Worm (Caenorhabditis elegans) whole organism, early embryonic: ENCODE measurements around the gene npr-25.

Experiments used
- B0310.2 ChIP-seq: sonication (generic microtip); optimal IDR thresholded peaks from 2 replicates; lab custom pipeline; 2016; ENCODE audit warnings: mild to moderate bottlenecking, missing genetic modification characterization, missing compliant biosample characterization
- F13C5.2 ChIP-seq: sonication (generic microtip); optimal IDR thresholded peaks from 2 replicates; lab custom pipeline; 2017; ENCODE audit warnings: mild to moderate bottlenecking, missing genetic modification characterization, inconsistent platforms, missing compliant biosample characterization
- aly-1 ChIP-seq: sonication (generic microtip); optimal IDR thresholded peaks from 2 replicates; lab custom pipeline; 2016; ENCODE audit warnings: missing genetic modification characterization, missing compliant biosample characterization
- ama-1 ChIP-seq: fragments of 150-350 bp; optimal IDR thresholded peaks from 2 replicates; lab custom pipeline; 2014
- ceh-13 ChIP-seq: fragments of 200-800 bp; sonication (Bioruptor generic); optimal IDR thresholded peaks from 2 replicates; lab custom pipeline; 2018; ENCODE audit warnings: mild to moderate bottlenecking, missing genetic modification characterization, missing compliant biosample characterization
- ets-7 ChIP-seq: sonication (generic microtip); optimal IDR thresholded peaks from 2 replicates; lab custom pipeline; 2016; ENCODE audit warnings: missing genotype, missing genetic modification characterization, missing compliant biosample characterization
- flt-1 ChIP-seq: fragments of 200-800 bp; sonication (Bioruptor generic); IDR thresholded peaks from 2 replicates; pipeline ENCODE4 v1.3.6; 2022; ENCODE audit warnings: missing genetic modification characterization, missing compliant biosample characterization
- hmg-4 ChIP-seq: fragments of 200-800 bp; sonication (Bioruptor generic); optimal IDR thresholded peaks from 2 replicates; lab custom pipeline; 2018; ENCODE audit warnings: mild to moderate bottlenecking, missing genetic modification characterization, missing compliant biosample characterization
- scrt-1 ChIP-seq: fragments of 200-800 bp; sonication (Bioruptor generic); IDR thresholded peaks from 2 replicates; pipeline ENCODE4 v1.3.6; 2022; ENCODE audit warnings: missing genetic modification characterization, missing compliant biosample characterization
- sea-1 ChIP-seq: fragments of 200-800 bp; sonication (Bioruptor generic); conservative IDR thresholded peaks from 2 replicates; pipeline ENCODE4 v1.3.6; 2022; ENCODE audit warnings: missing genetic modification characterization, missing compliant biosample characterization
- tbx-11 ChIP-seq: fragments of 200-800 bp; sonication (Bioruptor generic); IDR thresholded peaks from 2 replicates; pipeline ENCODE4 v1.3.6; 2022; ENCODE audit warnings: missing genetic modification characterization, missing compliant biosample characterization
- tbx-37 ChIP-seq: fragments of 200-800 bp; sonication (Bioruptor generic); conservative IDR thresholded peaks from 2 replicates; pipeline ENCODE4 v1.3.6; 2022; ENCODE audit warnings: missing genetic modification reagents, missing genetic modification characterization, missing compliant biosample characterization

DNA sequence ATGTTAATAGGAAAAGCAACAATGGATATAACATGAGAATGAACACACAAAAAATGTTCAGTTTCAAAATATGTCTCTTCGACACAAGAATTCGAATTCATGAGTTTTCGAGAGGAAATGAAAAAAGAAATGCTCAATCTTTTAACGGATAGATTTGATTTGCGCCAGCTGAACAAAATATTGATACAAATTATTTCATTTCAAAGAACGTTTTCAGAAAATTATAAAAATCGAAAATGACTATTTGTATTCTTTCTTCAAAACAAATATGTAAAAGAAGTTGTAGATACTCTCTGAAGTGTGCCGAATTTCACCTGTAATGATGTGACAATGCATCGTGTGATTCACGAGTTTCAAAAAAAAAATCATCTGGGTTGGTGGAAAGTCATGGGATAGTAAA lies 52.3 kb downstream of the npr-25 start, which contains the start of gene srh-47:
- TF ChIP-seq hmg-4 (no peak), aly-1 (no peak), sea-1 (no peak), ets-7 (tag; lab: Kevin White, UChicago) (no peak), scrt-1 (GFP tag; lab: Robert Waterston, UW) (no peak), tbx-37 (no peak), ama-1 (lab: Kevin White, UChicago) (no peak), flt-1 (no peak), B0310.2 (tag; lab: Kevin White, UChicago) (no peak), ceh-13 (GFP tag; lab: Kevin White, UChicago) (no peak), tbx-11 (GFP tag; lab: Robert Waterston, UW) (no peak), F13C5.2 (no peak)
